Fruit fly (Drosophila melanogaster) whole organism, embryonic: ENCODE results near the gene CG10232.

ENCODE experiments used
- Abd-B ChIP-seq: fragments of 200-800 bp; sonication (Bioruptor generic); optimal IDR thresholded peaks from 2 replicates; lab custom pipeline; 2018; ENCODE audit warnings: missing biosample characterization, mild to moderate bottlenecking, missing genetic modification characterization, moderate library complexity
- Atf3 ChIP-seq: fragments of 200-800 bp; sonication (Bioruptor generic); optimal IDR thresholded peaks from 3 replicates; lab custom pipeline; 2016; ENCODE audit warnings: missing biosample characterization, missing genetic modification characterization
- BEAF-32 ChIP-seq: fragments of 200-800 bp; sonication (Bioruptor generic); optimal IDR thresholded peaks from 3 replicates; lab custom pipeline; 2017; ENCODE audit warnings: missing biosample characterization, missing genetic modification characterization, mild to moderate bottlenecking, moderate library complexity, missing genetic modification reagents
- Bdp1 ChIP-seq: fragments of 200-800 bp; sonication (Bioruptor generic); optimal IDR thresholded peaks from 3 replicates; lab custom pipeline; 2016; ENCODE audit warnings: missing biosample characterization, missing genetic modification characterization
- Bteb2 ChIP-seq: fragments of 200-800 bp; sonication (Bioruptor generic); optimal IDR thresholded peaks from 2 replicates; lab custom pipeline; 2016; ENCODE audit warnings: missing biosample characterization, missing genetic modification characterization
- CG10959 ChIP-seq: fragments of 200-800 bp; sonication (Bioruptor generic); IDR thresholded peaks from 2 replicates; pipeline ENCODE4 v1.3.6; 2022; ENCODE audit warnings: missing biosample characterization, missing genetic modification characterization
- CG10979 ChIP-seq: fragments of 200-800 bp; sonication (Bioruptor generic); optimal IDR thresholded peaks from 2 replicates; lab custom pipeline; 2018; ENCODE audit warnings: missing biosample characterization, mild to moderate bottlenecking, missing genetic modification characterization, moderate library complexity
- CG12155 ChIP-seq: fragments of 200-800 bp; sonication (Bioruptor generic); optimal IDR thresholded peaks from 3 replicates; lab custom pipeline; 2016; ENCODE audit warnings: missing biosample characterization, missing genetic modification characterization
- CG12391 ChIP-seq: fragments of 200-800 bp; sonication (Bioruptor generic); optimal IDR thresholded peaks from 3 replicates; lab custom pipeline; 2018; ENCODE audit warnings: missing biosample characterization, mild to moderate bottlenecking, missing genetic modification characterization, moderate library complexity
- CG12942 ChIP-seq: fragments of 200-800 bp; sonication (Bioruptor generic); optimal IDR thresholded peaks from 3 replicates; lab custom pipeline; 2016; ENCODE audit warnings: missing biosample characterization, missing genetic modification characterization
- CG15514 ChIP-seq: fragments of 200-800 bp; sonication (Bioruptor generic); optimal IDR thresholded peaks from 3 replicates; lab custom pipeline; 2017; ENCODE audit warnings: missing biosample characterization, missing genetic modification characterization, mild to moderate bottlenecking, moderate library complexity, missing genetic modification reagents
- CG17802 ChIP-seq: fragments of 200-800 bp; sonication (Bioruptor generic); optimal IDR thresholded peaks from 2 replicates; lab custom pipeline; 2018; ENCODE audit warnings: missing biosample characterization, mild to moderate bottlenecking, missing genetic modification characterization, moderate library complexity
- CG17829 ChIP-seq: fragments of 200-800 bp; optimal IDR thresholded peaks from 2 replicates; lab custom pipeline; 2019; ENCODE audit warnings: missing biosample characterization, mild to moderate bottlenecking, missing genetic modification characterization, moderate library complexity
- CG1792 ChIP-seq: fragments of 200-800 bp; sonication (Bioruptor generic); optimal IDR thresholded peaks from 2 replicates; lab custom pipeline; 2016; ENCODE audit warnings: missing biosample characterization, missing genetic modification characterization
- CG31388 ChIP-seq: fragments of 200-800 bp; sonication (Bioruptor generic); optimal IDR thresholded peaks from 2 replicates; lab custom pipeline; 2016; ENCODE audit warnings: missing biosample characterization, missing genetic modification characterization
- CG4617 ChIP-seq: fragments of 200-800 bp; sonication (Bioruptor generic); optimal IDR thresholded peaks from 3 replicates; lab custom pipeline; 2016; ENCODE audit warnings: missing biosample characterization, missing genetic modification characterization, borderline replicate concordance
- CG6254 ChIP-seq: fragments of 200-800 bp; sonication (Bioruptor generic); optimal IDR thresholded peaks from 3 replicates; lab custom pipeline; 2017; ENCODE audit warnings: mild to moderate bottlenecking, missing biosample characterization, missing genetic modification reagents, missing genetic modification characterization
- CG7271 ChIP-seq: fragments of 200-800 bp; sonication (Bioruptor generic); optimal IDR thresholded peaks from 2 replicates; lab custom pipeline; 2018; ENCODE audit warnings: missing biosample characterization, mild to moderate bottlenecking, missing genetic modification characterization, moderate library complexity
- CG8359 ChIP-seq: fragments of 200-800 bp; sonication (Bioruptor generic); optimal IDR thresholded peaks from 2 replicates; lab custom pipeline; 2017; ENCODE audit warnings: missing biosample characterization, mild to moderate bottlenecking, missing genetic modification characterization, borderline replicate concordance
- Drgx ChIP-seq: fragments of 200-800 bp; sonication (Bioruptor generic); IDR thresholded peaks from 2 replicates; pipeline ENCODE4 v1.3.6; 2022; ENCODE audit warnings: missing biosample characterization, missing genetic modification characterization
- E2f2 ChIP-seq: fragments of 200-800 bp; sonication (Bioruptor generic); IDR thresholded peaks from 2 replicates; pipeline ENCODE4 v1.3.6; 2022; ENCODE audit warnings: missing biosample characterization, missing genetic modification characterization
- H15 ChIP-seq: fragments of 200-800 bp; sonication (Bioruptor generic); IDR thresholded peaks from 3 replicates; pipeline ENCODE4 v1.3.6; 2022; ENCODE audit warnings: missing biosample characterization, missing genetic modification characterization
- HLH3B ChIP-seq: fragments of 200-800 bp; sonication (Bioruptor generic); IDR thresholded peaks from 2 replicates; pipeline ENCODE4 v1.3.6; 2022; ENCODE audit warnings: missing biosample characterization, missing genetic modification characterization
- Hmr ChIP-seq: fragments of 200-800 bp; sonication (Bioruptor generic); optimal IDR thresholded peaks from 3 replicates; lab custom pipeline; 2017; ENCODE audit warnings: mild to moderate bottlenecking, missing biosample characterization, missing genetic modification reagents, missing genetic modification characterization
- Jarid2 ChIP-seq: fragments of 200-800 bp; sonication (Bioruptor generic); optimal IDR thresholded peaks from 3 replicates; lab custom pipeline; 2017; ENCODE audit warnings: mild to moderate bottlenecking, missing biosample characterization, missing genetic modification reagents, missing genetic modification characterization
- Lim3 ChIP-seq: fragments of 200-800 bp; sonication (Bioruptor generic); IDR thresholded peaks from 2 replicates; pipeline ENCODE4 v1.3.6; 2022; ENCODE audit warnings: missing biosample characterization, missing genetic modification characterization
- MTF-1 ChIP-seq: fragments of 200-800 bp; sonication (Bioruptor generic); optimal IDR thresholded peaks from 2 replicates; lab custom pipeline; 2018; ENCODE audit warnings: missing biosample characterization, mild to moderate bottlenecking, missing genetic modification characterization, borderline replicate concordance
- Mes4 ChIP-seq: fragments of 200-800 bp; sonication (Bioruptor generic); optimal IDR thresholded peaks from 2 replicates; lab custom pipeline; 2016; ENCODE audit warnings: missing biosample characterization, missing genetic modification characterization
- Oli ChIP-seq: fragments of 200-800 bp; sonication (Bioruptor generic); optimal IDR thresholded peaks from 2 replicates; lab custom pipeline; 2018; ENCODE audit warnings: missing biosample characterization, mild to moderate bottlenecking, missing genetic modification characterization, moderate library complexity
- Poxn ChIP-seq: fragments of 200-800 bp; sonication (Bioruptor generic); IDR thresholded peaks from 2 replicates; pipeline ENCODE4 v1.3.6; 2022; ENCODE audit warnings: missing biosample characterization, missing genetic modification characterization
- Tbp ChIP-seq: fragments of >200 bp; optimal IDR thresholded peaks from 2 replicates; lab custom pipeline; 2018; ENCODE audit warnings: missing biosample characterization, missing genetic modification characterization
- ap ChIP-seq: fragments of 200-800 bp; sonication (Bioruptor generic); IDR thresholded peaks from 2 replicates; pipeline ENCODE4 v1.3.6; 2022; ENCODE audit warnings: missing biosample characterization, missing genetic modification characterization
- az2 ChIP-seq: fragments of 200-800 bp; sonication (Bioruptor generic); optimal IDR thresholded peaks from 3 replicates; lab custom pipeline; 2016; ENCODE audit warnings: missing biosample characterization, missing genetic modification characterization
- cwo ChIP-seq: fragments of 200-800 bp; sonication (Bioruptor generic); optimal IDR thresholded peaks from 3 replicates; lab custom pipeline; 2017; ENCODE audit warnings: missing biosample characterization, missing genetic modification characterization, mild to moderate bottlenecking, moderate library complexity, missing genetic modification reagents
- eyg ChIP-seq: fragments of 200-800 bp; sonication (Bioruptor generic); optimal IDR thresholded peaks from 3 replicates; lab custom pipeline; 2016; ENCODE audit warnings: missing biosample characterization, missing genetic modification characterization
- gce ChIP-seq: fragments of 200-800 bp; sonication (Bioruptor generic); IDR thresholded peaks from 3 replicates; pipeline ENCODE4 v1.3.6; 2022; ENCODE audit warnings: missing biosample characterization, missing genetic modification characterization
- hkb ChIP-seq, 2 experiments: fragments of 200-800 bp in 1 of 2; fragments of >200 bp in 1 of 2; sonication (Bioruptor generic) in 1 of 2; IDR thresholded peaks in 1 of 2; optimal IDR thresholded peaks in 1 of 2; 2 replicates each; pipeline versions ENCODE4 v1.3.6 to Lab custom; 2017 to 2022; ENCODE audit warnings: missing biosample characterization in 1 of 2, missing genetic modification characterization in 1 of 2
- insv ChIP-seq, 2 experiments: fragments of 200-800 bp; sonication (Bioruptor generic); optimal IDR thresholded peaks; 3 replicates each; lab custom pipeline; 2016 to 2018; ENCODE audit warnings: missing biosample characterization in 2 of 2, missing genetic modification characterization in 2 of 2
- lmd ChIP-seq: fragments of 200-800 bp; sonication (Bioruptor generic); IDR thresholded peaks from 2 replicates; pipeline ENCODE4 v1.3.6; 2022; ENCODE audit warnings: missing biosample characterization, missing genetic modification characterization
- mam ChIP-seq: fragments of 200-800 bp; sonication (Bioruptor generic); optimal IDR thresholded peaks from 3 replicates; lab custom pipeline; 2016; ENCODE audit warnings: missing biosample characterization, missing genetic modification characterization
- mld ChIP-seq: fragments of 200-800 bp; sonication (Bioruptor generic); IDR thresholded peaks from 3 replicates; pipeline ENCODE4 v1.3.6; 2022; ENCODE audit warnings: missing biosample characterization, missing genetic modification characterization; ENCODE audit not compliant: partially characterized antibody
- org-1 ChIP-seq: fragments of 200-800 bp; sonication (Bioruptor generic); optimal IDR thresholded peaks from 2 replicates; lab custom pipeline; 2017; ENCODE audit warnings: missing biosample characterization, missing genetic modification characterization
- pfk ChIP-seq: fragments of 200-800 bp; sonication (Bioruptor generic); optimal IDR thresholded peaks from 2 replicates; lab custom pipeline; 2018; ENCODE audit warnings: missing biosample characterization, mild to moderate bottlenecking, missing genetic modification characterization, moderate library complexity
- pho ChIP-seq: fragments of 200-800 bp; sonication (Bioruptor generic); optimal IDR thresholded peaks from 2 replicates; lab custom pipeline; 2016; ENCODE audit warnings: missing biosample characterization, missing genetic modification characterization
- sens ChIP-seq: fragments of 200-800 bp; sonication (Bioruptor generic); peaks from one replicate; lab custom pipeline; 2016; ENCODE audit warnings: missing biosample characterization, missing genetic modification characterization
- shn ChIP-seq: fragments of 200-800 bp; sonication (Bioruptor generic); optimal IDR thresholded peaks from 3 replicates; lab custom pipeline; 2016; ENCODE audit warnings: missing biosample characterization, missing genetic modification characterization
- ttk ChIP-seq: fragments of 200-800 bp; sonication (Bioruptor generic); IDR thresholded peaks from 2 replicates; pipeline ENCODE4 v2.1.2; 2022; ENCODE audit warnings: missing biosample characterization, missing genetic modification characterization
- vvl ChIP-seq: fragments of 200-800 bp; sonication (Bioruptor generic); IDR thresholded peaks from 2 replicates; pipeline ENCODE4 v1.3.6; 2022; ENCODE audit warnings: missing biosample characterization, missing genetic modification characterization
- zen ChIP-seq: fragments of 200-800 bp; sonication (Bioruptor generic); optimal IDR thresholded peaks from 3 replicates; lab custom pipeline; 2018; ENCODE audit warnings: missing biosample characterization, mild to moderate bottlenecking, missing genetic modification characterization, moderate library complexity
- zf30C ChIP-seq: fragments of 200-800 bp; sonication (Bioruptor generic); optimal IDR thresholded peaks from 3 replicates; lab custom pipeline; 2018; ENCODE audit warnings: missing biosample characterization, mild to moderate bottlenecking, missing genetic modification characterization

CG10232 gene

dm6 chr3R:23713901-23714300, 7.5 kb downstream of the CG10232 start (continued):
- peak; percentile 55 for TF ChIP-seq zf30C (GFP tag; lab: Kevin White, UChicago)
- TF ChIP-seq Jarid2 (GFP tag; lab: Kevin White, UChicago), result no peak
- TF ChIP-seq CG12391 (tag; lab: Kevin White, UChicago), result peak; percentile 75
- peak; percentile 47 for TF ChIP-seq CG1792 (GFP tag; lab: Kevin White, UChicago)
- TF ChIP-seq E2f2 (GFP tag; lab: Robert Waterston, UW), result peak; percentile 39; the same call in 1 of the 2 replicates
- TF ChIP-seq Tbp (GFP tag; lab: Kevin White, UChicago), result no peak
- TF ChIP-seq Bdp1, result peak; percentile 41
- TF ChIP-seq org-1 (GFP tag; lab: Kevin White, UChicago), result peak; percentile 18
- peak; percentile 50 for TF ChIP-seq CG12155 (GFP tag; lab: Kevin White, UChicago)
- no peak for TF ChIP-seq mld (GFP tag; lab: Robert Waterston, UW)
- TF ChIP-seq CG4617, result no peak
- peak; percentile 13; the same call in 1 of the 2 replicates for TF ChIP-seq CG10959
- TF ChIP-seq hkb (optimal IDR thresholded peaks at IDR 0.05; lab: Kevin White, UChicago), result no peak
- TF ChIP-seq hkb (GFP tag; IDR thresholded peaks at IDR 0.05; lab: Robert Waterston, UW), result peak; percentile 63
- TF ChIP-seq ttk (GFP tag; lab: Robert Waterston, UW), result peak; percentile 70
- peak; percentile 57 for TF ChIP-seq Lim3
- peak; percentile 46 for TF ChIP-seq CG6254
- peak; percentile 70 for TF ChIP-seq Abd-B (GFP tag; lab: Kevin White, UChicago)
- TF ChIP-seq Hmr (GFP tag; lab: Kevin White, UChicago), result peak; percentile 1
- no peak for TF ChIP-seq pfk (GFP tag; lab: Kevin White, UChicago)
- peak; percentile 97 for TF ChIP-seq sens (GFP tag; lab: Kevin White, UChicago)
- peak; percentile 79 for TF ChIP-seq zen (tag; lab: Kevin White, UChicago)
- TF ChIP-seq vvl (GFP tag; lab: Robert Waterston, UW), result peak; percentile 74
- peak; percentile 40 for TF ChIP-seq CG12942 (GFP tag; lab: Kevin White, UChicago)
- peak; percentile 70 for TF ChIP-seq Oli (tag; lab: Kevin White, UChicago)
- TF ChIP-seq H15, result peak; percentile 26; the same call in 1 of the 3 replicates
- peak; percentile 50 for TF ChIP-seq Bteb2 (GFP tag; lab: Kevin White, UChicago)
- TF ChIP-seq Mes4 (GFP tag; lab: Kevin White, UChicago), result peak; percentile 43
- peak; percentile 64 for TF ChIP-seq CG31388 (GFP tag; lab: Kevin White, UChicago)
- TF ChIP-seq BEAF-32 (GFP tag; lab: Kevin White, UChicago), result no peak
- peak; percentile 2 for TF ChIP-seq CG15514 (GFP tag; lab: Kevin White, UChicago)
- peak; percentile 47 for TF ChIP-seq CG17829
- peak; percentile 41 for TF ChIP-seq Atf3 (GFP tag; lab: Kevin White, UChicago)
- no peak for TF ChIP-seq insv (GFP tag; optimal IDR thresholded peaks at IDR 0.05; lab: Kevin White, UChicago)
- TF ChIP-seq ap (GFP tag; lab: Robert Waterston, UW), result peak; percentile 51
- peak; percentile 34 for TF ChIP-seq CG7271 (tag; lab: Kevin White, UChicago)
- no peak for TF ChIP-seq shn (GFP tag; lab: Kevin White, UChicago)
- TF ChIP-seq cwo (GFP tag; lab: Kevin White, UChicago), result no peak
- no peak for TF ChIP-seq pho (GFP tag; lab: Kevin White, UChicago)
- peak; percentile 9; the same call in 1 of the 2 replicates for TF ChIP-seq HLH3B (GFP tag; lab: Robert Waterston, UW)
- peak; percentile 8 for TF ChIP-seq CG17802 (tag; lab: Kevin White, UChicago)
- 0 out of 2 replicates have a peak, but pooled peaks have one; percentile 13 for TF ChIP-seq lmd (GFP tag; lab: Robert Waterston, UW)
- no peak for TF ChIP-seq Poxn (GFP tag; lab: Robert Waterston, UW)
- no peak for TF ChIP-seq MTF-1 (GFP tag; lab: Kevin White, UChicago)
- peak; percentile 46 for TF ChIP-seq Drgx (GFP tag; lab: Robert Waterston, UW)
- peak; percentile 78 for TF ChIP-seq az2
- peak; percentile 67 for TF ChIP-seq CG10979 (tag; lab: Kevin White, UChicago)
- peak; percentile 62; the same call in 1 of the 3 replicates for TF ChIP-seq gce (GFP tag; lab: Robert Waterston, UW)
- TF ChIP-seq eyg (GFP tag; lab: Kevin White, UChicago), result peak; percentile 28
- TF ChIP-seq CG8359, result no peak
- TF ChIP-seq mam, result peak; percentile 20
